Worm (Caenorhabditis elegans) whole organism, L1 larva: Measurements from ENCODE around the gene dpf-1.
A peak's percentile ranks its signal among the peaks of the same experiment; 100 is the strongest.

Experiments
- Y116A8C.19 ChIP-seq: sonication (generic microtip); optimal IDR thresholded peaks from 2 replicates; lab custom pipeline; 2016; ENCODE audit warnings: missing compliant biosample characterization, missing genetic modification characterization, borderline replicate concordance
- aha-1 ChIP-seq: fragments of 150-350 bp; optimal IDR thresholded peaks from 2 replicates; lab custom pipeline; 2014; ENCODE audit warnings: missing biosample characterization, missing genetic modification characterization
- alr-1 ChIP-seq: fragments of 200-800 bp; sonication (Bioruptor generic); optimal IDR thresholded peaks from 2 replicates; lab custom pipeline; 2018; ENCODE audit warnings: borderline replicate concordance, mild to moderate bottlenecking, missing genetic modification characterization, missing compliant biosample characterization
- aly-2 ChIP-seq: fragments of 150-350 bp; optimal IDR thresholded peaks from 2 replicates; lab custom pipeline; 2014; ENCODE audit warnings: missing biosample characterization, missing genetic modification characterization
- ceh-90 ChIP-seq: sonication (generic microtip); optimal IDR thresholded peaks from 2 replicates; lab custom pipeline; 2016; ENCODE audit warnings: missing genetic modification characterization, missing compliant biosample characterization
- ces-1 ChIP-seq: fragments of 150-350 bp; optimal IDR thresholded peaks from 2 replicates; lab custom pipeline; 2014; ENCODE audit warnings: missing biosample characterization, missing genetic modification reagents, missing genetic modification characterization
- efl-1 ChIP-seq, 4 experiments: fragments of 150-350 bp; optimal IDR thresholded peaks in 3 of 4; peaks in 1 of 4; 1 replicate in 1 of 4; 2 replicates in 3 of 4; lab custom pipeline; 2014; ENCODE audit warnings: missing biosample characterization in 2 of 4, missing genetic modification characterization in 2 of 4, missing genetic modification reagents in 2 of 4
- egl-27 ChIP-seq, 2 experiments: fragments of 150-350 bp in 1 of 2; sonication (generic microtip); optimal IDR thresholded peaks; 3 replicates each; lab custom pipeline; 2017 to 2018; ENCODE audit warnings: missing biosample characterization in 2 of 2, missing genetic modification characterization in 2 of 2, missing genetic modification reagents in 2 of 2
- elt-3 ChIP-seq, 6 experiments: fragments of 150-350 bp in 1 of 6; sonication (generic microtip); optimal IDR thresholded peaks; 2 replicates each; lab custom pipeline; 2017 to 2018; ENCODE audit warnings: missing biosample characterization in 6 of 6, missing genetic modification characterization in 6 of 6, inconsistent platforms in 1 of 6
- ets-5 ChIP-seq: fragments of 200-800 bp; sonication (Bioruptor generic); IDR thresholded peaks from 2 replicates; pipeline ENCODE4 v1.3.6; 2022; ENCODE audit warnings: missing genetic modification characterization, missing compliant biosample characterization
- fkh-4 ChIP-seq: sonication (generic microtip); optimal IDR thresholded peaks from 2 replicates; lab custom pipeline; 2016; ENCODE audit warnings: missing compliant biosample characterization, missing genetic modification characterization, borderline replicate concordance
- fkh-8 ChIP-seq: sonication (generic microtip); optimal IDR thresholded peaks from 2 replicates; lab custom pipeline; 2016; ENCODE audit warnings: mild to moderate bottlenecking, missing genetic modification characterization, missing compliant biosample characterization
- fos-1 ChIP-seq: fragments of 150-350 bp; optimal IDR thresholded peaks from 2 replicates; lab custom pipeline; 2014; ENCODE audit warnings: missing biosample characterization, missing genetic modification characterization
- grh-1 ChIP-seq: fragments of 200-800 bp; sonication (Bioruptor generic); IDR thresholded peaks from 2 replicates; pipeline ENCODE4 v1.3.6; 2022; ENCODE audit warnings: missing genetic modification reagents, missing genetic modification characterization, missing compliant biosample characterization
- irx-1 ChIP-seq: sonication (generic microtip); optimal IDR thresholded peaks from 2 replicates; lab custom pipeline; 2016; ENCODE audit warnings: missing genetic modification characterization, missing compliant biosample characterization
- lin-13 ChIP-seq: fragments of 150-350 bp; optimal IDR thresholded peaks from 2 replicates; lab custom pipeline; 2014; ENCODE audit warnings: missing biosample characterization, missing genetic modification reagents, missing genetic modification characterization
- lin-14 ChIP-seq: fragments of 200-800 bp; sonication (Bioruptor generic); optimal IDR thresholded peaks from 2 replicates; lab custom pipeline; 2018; ENCODE audit warnings: mild to moderate bottlenecking, missing genetic modification characterization, moderate library complexity, missing compliant biosample characterization
- lin-35 ChIP-seq, 2 experiments: fragments of 150-350 bp; optimal IDR thresholded peaks; 2 replicates each; lab custom pipeline; 2014; ENCODE audit warnings: missing biosample characterization in 2 of 2, missing genetic modification characterization in 2 of 2, missing genetic modification reagents in 2 of 2
- lsy-2 ChIP-seq, 2 experiments: fragments of 150-350 bp; optimal IDR thresholded peaks; 2 replicates each; lab custom pipeline; 2014; ENCODE audit warnings: missing biosample characterization in 2 of 2, missing genetic modification characterization in 2 of 2
- mab-9 ChIP-seq: fragments of 200-800 bp; sonication (Bioruptor generic); IDR thresholded peaks from 2 replicates; pipeline ENCODE4 v1.3.6; 2022; ENCODE audit warnings: missing genetic modification reagents, missing genetic modification characterization, missing compliant biosample characterization
- mef-2 ChIP-seq: fragments of 150-350 bp; optimal IDR thresholded peaks from 2 replicates; lab custom pipeline; 2014; ENCODE audit warnings: missing biosample characterization, missing genetic modification characterization
- mep-1 ChIP-seq: fragments of 150-350 bp; optimal IDR thresholded peaks from 2 replicates; lab custom pipeline; 2014; ENCODE audit warnings: missing biosample characterization, missing genetic modification characterization
- nhr-12 ChIP-seq: sonication (generic microtip); optimal IDR thresholded peaks from 2 replicates; lab custom pipeline; 2017; ENCODE audit warnings: missing biosample characterization, missing genetic modification characterization
- nhr-19 ChIP-seq: fragments of 200-800 bp; sonication (Bioruptor generic); conservative IDR thresholded peaks from 2 replicates; pipeline ENCODE4 v1.3.6; 2022; ENCODE audit warnings: missing genetic modification characterization, missing compliant biosample characterization
- nhr-20 ChIP-seq: sonication (generic microtip); optimal IDR thresholded peaks from 2 replicates; lab custom pipeline; 2016; ENCODE audit warnings: mild to moderate bottlenecking, missing genetic modification characterization, missing compliant biosample characterization
- nhr-237 ChIP-seq: fragments of 150-350 bp; optimal IDR thresholded peaks from 2 replicates; lab custom pipeline; 2014; ENCODE audit warnings: missing biosample characterization, missing genetic modification characterization
- nhr-28 ChIP-seq: fragments of 150-350 bp; optimal IDR thresholded peaks from 2 replicates; lab custom pipeline; 2014; ENCODE audit warnings: missing biosample characterization, missing genetic modification characterization
- nhr-47 ChIP-seq: sonication (generic microtip); optimal IDR thresholded peaks from 2 replicates; lab custom pipeline; 2016; ENCODE audit warnings: mild to moderate bottlenecking, missing genetic modification characterization, moderate library complexity, missing compliant biosample characterization
- nhr-71 ChIP-seq: sonication (generic microtip); optimal IDR thresholded peaks from 2 replicates; lab custom pipeline; 2016; ENCODE audit warnings: mild to moderate bottlenecking, missing genetic modification characterization, moderate library complexity, missing compliant biosample characterization
- nhr-76 ChIP-seq: sonication (generic microtip); optimal IDR thresholded peaks from 2 replicates; lab custom pipeline; 2017; ENCODE audit warnings: missing biosample characterization, missing genetic modification characterization
- nhr-77 ChIP-seq: fragments of 150-350 bp; optimal IDR thresholded peaks from 2 replicates; lab custom pipeline; 2014; ENCODE audit warnings: missing biosample characterization, missing genetic modification characterization
- nhr-84 ChIP-seq: sonication (generic microtip); optimal IDR thresholded peaks from 2 replicates; lab custom pipeline; 2017; ENCODE audit warnings: missing biosample characterization, missing genetic modification characterization
- nhr-85 ChIP-seq: sonication (generic microtip); peaks from one replicate; lab custom pipeline; 2016; ENCODE audit warnings: missing genetic modification characterization, inconsistent platforms, missing compliant biosample characterization
- nhr-90 ChIP-seq: sonication (generic microtip); optimal IDR thresholded peaks from 2 replicates; lab custom pipeline; 2016; ENCODE audit warnings: mild to moderate bottlenecking, missing genetic modification characterization, missing compliant biosample characterization; ENCODE audit not compliant: poor library complexity
- pag-3 ChIP-seq: sonication (generic microtip); optimal IDR thresholded peaks from 2 replicates; lab custom pipeline; 2017; ENCODE audit warnings: missing genetic modification characterization, mild to moderate bottlenecking, missing compliant biosample characterization, antibody characterized with exemption, borderline replicate concordance; ENCODE audit not compliant: insufficient read depth
- pax-3 ChIP-seq: fragments of 200-800 bp; sonication (Bioruptor generic); optimal IDR thresholded peaks from 2 replicates; lab custom pipeline; 2018; ENCODE audit warnings: mild to moderate bottlenecking, missing genetic modification characterization, moderate library complexity, missing compliant biosample characterization
- pqm-1 ChIP-seq: sonication (generic microtip); optimal IDR thresholded peaks from 3 replicates; lab custom pipeline; 2017; ENCODE audit warnings: missing biosample characterization, missing genetic modification characterization
- rnt-1 ChIP-seq: sonication (generic microtip); optimal IDR thresholded peaks from 2 replicates; lab custom pipeline; 2016; ENCODE audit warnings: mild to moderate bottlenecking, missing genetic modification characterization, moderate library complexity, missing compliant biosample characterization
- skn-1 ChIP-seq: fragments of 150-350 bp; optimal IDR thresholded peaks from 2 replicates; lab custom pipeline; 2014; ENCODE audit warnings: missing biosample characterization, missing genetic modification characterization
- snu-23 ChIP-seq: sonication (generic microtip); optimal IDR thresholded peaks from 2 replicates; lab custom pipeline; 2016; ENCODE audit warnings: missing genetic modification characterization, missing compliant biosample characterization
- sptf-1 ChIP-seq: fragments of 150-350 bp; optimal IDR thresholded peaks from 2 replicates; lab custom pipeline; 2014; ENCODE audit warnings: missing biosample characterization, missing genetic modification characterization
- sup-37 ChIP-seq: fragments of 200-800 bp; sonication (Bioruptor generic); optimal IDR thresholded peaks from 2 replicates; lab custom pipeline; 2018; ENCODE audit warnings: mild to moderate bottlenecking, missing genetic modification characterization, missing compliant biosample characterization
- swsn-7 ChIP-seq: sonication (generic microtip); optimal IDR thresholded peaks from 2 replicates; lab custom pipeline; 2016; ENCODE audit warnings: missing genetic modification characterization, missing compliant biosample characterization
- tbx-2 ChIP-seq: sonication (generic microtip); optimal IDR thresholded peaks from 2 replicates; lab custom pipeline; 2016; ENCODE audit warnings: missing genetic modification characterization, missing compliant biosample characterization
- unc-30 ChIP-seq: sonication (generic microtip); optimal IDR thresholded peaks from 2 replicates; lab custom pipeline; 2017; ENCODE audit warnings: missing biosample characterization, missing genetic modification characterization
- vab-15 ChIP-seq: sonication (generic microtip); optimal IDR thresholded peaks from 2 replicates; lab custom pipeline; 2017; ENCODE audit warnings: missing genotype, mild to moderate bottlenecking, missing genetic modification characterization, missing compliant biosample characterization
- xbp-1 ChIP-seq: sonication (generic microtip); optimal IDR thresholded peaks from 2 replicates; lab custom pipeline; 2016; ENCODE audit warnings: missing genetic modification characterization, missing compliant biosample characterization
- zag-1 ChIP-seq: fragments of 150-350 bp; optimal IDR thresholded peaks from 2 replicates; lab custom pipeline; 2014; ENCODE audit warnings: missing biosample characterization, missing genetic modification characterization
- ztf-11 ChIP-seq, 2 experiments: sonication (generic microtip); optimal IDR thresholded peaks; 2 replicates each; lab custom pipeline; 2016 to 2017; ENCODE audit warnings: missing genetic modification characterization in 2 of 2, missing biosample characterization in 1 of 2, missing compliant biosample characterization in 1 of 2
- ztf-4 ChIP-seq: fragments of 150-350 bp; optimal IDR thresholded peaks from 2 replicates; lab custom pipeline; 2014; ENCODE audit warnings: missing biosample characterization, missing genetic modification characterization

dpf-1 gene

DNA sequence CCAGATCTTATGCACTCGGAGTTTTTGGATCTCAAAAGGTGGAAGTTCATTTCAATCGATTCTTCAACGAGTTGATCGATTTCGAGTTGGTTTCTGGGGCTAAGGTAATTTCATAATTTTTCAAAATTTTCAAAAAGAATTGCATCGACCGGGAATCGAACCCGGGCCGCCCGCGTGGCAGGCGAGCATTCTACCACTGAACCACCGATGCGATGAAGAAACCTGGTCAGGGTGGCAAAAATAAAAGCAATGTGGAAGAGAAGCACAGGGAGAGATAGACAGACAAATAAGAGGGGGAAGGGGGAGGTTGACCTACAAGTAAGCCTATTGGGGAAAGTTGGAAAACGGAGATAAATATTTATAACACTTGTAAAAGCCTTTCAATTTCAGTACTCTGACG, 33.9 kb downstream of the dpf-1 start (continued):
- TF ChIP-seq sup-37 (GFP tag; lab: Kevin White, UChicago) (peak; percentile 11), tbx-2 (peak; percentile 16), nhr-19 (peak; percentile 57), nhr-71 (no peak), nhr-77 (tag; lab: Kevin White, UChicago) (peak; percentile 49), rnt-1 (peak; percentile 73), lin-35 (GFP tag; optimal IDR thresholded peaks at IDR 0.05; lab: Kevin White, UChicago) (peak; percentile 28 to 65), swsn-7 (tag; lab: Kevin White, UChicago) (peak; percentile 47), fkh-8 (tag; lab: Kevin White, UChicago) (no peak), vab-15 (tag; lab: Kevin White, UChicago) (no peak), snu-23 (peak; percentile 51), ztf-11 (tag; optimal IDR thresholded peaks at IDR 0.05; lab: Kevin White, UChicago) (peak in 1 of 2 experiments; percentile 4), ztf-4 (tag; lab: Kevin White, UChicago) (no peak), nhr-237 (no peak), egl-27 (tag; optimal IDR thresholded peaks at IDR 0.05; lab: Kevin White, UChicago) (no peak), alr-1 (tag; lab: Kevin White, UChicago) (no peak), elt-3 (tag; optimal IDR thresholded peaks at IDR 0.05; lab: Kevin White, UChicago) (no peak), nhr-84 (tag; lab: Kevin White, UChicago) (no peak), nhr-47 (tag; lab: Kevin White, UChicago) (peak; percentile 54), xbp-1 (tag; lab: Kevin White, UChicago) (peak; percentile 1), efl-1 (optimal IDR thresholded peaks at IDR 0.05; lab: Kevin White, UChicago) (peak in 1 of 2 experiments; percentile 46), efl-1 (GFP tag; optimal IDR thresholded peaks at IDR 0.05 in 1 of 2; lab: Kevin White, UChicago) (peak; percentile 29 to 93), irx-1 (no peak), mef-2 (tag; lab: Kevin White, UChicago) (no peak), ces-1 (GFP tag; lab: Kevin White, UChicago) (no peak), pqm-1 (tag; lab: Kevin White, UChicago) (no peak), nhr-12 (no peak), nhr-85 (tag; lab: Kevin White, UChicago) (peak; percentile 54), skn-1 (peak; percentile 41)

DNA sequence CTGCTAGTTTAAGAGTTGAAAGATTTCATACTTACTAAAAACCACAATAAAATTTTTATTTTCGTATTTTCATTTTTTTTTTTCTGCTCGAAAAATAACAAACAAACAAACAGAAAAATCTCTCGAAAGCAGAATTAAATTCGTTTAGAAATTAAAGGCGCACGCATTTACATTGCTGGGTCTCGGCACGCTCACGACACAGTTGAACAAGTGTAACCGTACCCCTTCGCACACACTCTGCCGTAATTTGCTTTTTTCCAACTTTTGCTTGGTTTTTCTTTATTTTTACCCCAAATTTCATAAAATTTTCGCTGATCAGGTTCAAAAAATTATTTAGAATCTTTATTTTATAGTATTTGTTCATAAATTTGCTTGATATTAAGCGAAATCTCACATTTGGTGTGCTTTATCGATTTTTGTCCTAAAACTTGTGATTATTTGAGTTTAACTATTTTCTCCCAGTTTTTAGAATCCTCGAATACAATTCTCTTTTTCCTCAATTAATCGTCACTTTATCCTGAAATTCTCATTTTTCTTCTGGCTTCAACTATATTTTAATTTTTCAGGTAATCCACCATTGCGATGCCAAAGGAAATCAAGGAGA, 40.6 kb downstream of the dpf-1 start, which contains the start of gene rpl-38:
TSS of gene rpl-38 (plus strand) at position 554 of the 604 bp plus-strand sequence.
- TF ChIP-seq nhr-76 (tag; lab: Kevin White, UChicago) (no peak), ets-5 (GFP tag; lab: Robert Waterston, UW) (no peak), nhr-90 (peak; percentile 80), pax-3 (tag; lab: Kevin White, UChicago) (no peak), pag-3 (tag; lab: Kevin White, UChicago) (no peak), unc-30 (tag; lab: Kevin White, UChicago) (no peak), lin-13 (peak; percentile 77), nhr-28 (tag; lab: Kevin White, UChicago) (no peak), aha-1 (tag; lab: Kevin White, UChicago) (peak; percentile 22), Y116A8C.19 (tag; lab: Kevin White, UChicago) (no peak), skn-1 (peak; percentile 76), swsn-7 (tag; lab: Kevin White, UChicago) (peak; percentile 83), nhr-47 (tag; lab: Kevin White, UChicago) (peak; percentile 87), sptf-1 (tag; lab: Kevin White, UChicago) (no peak), fos-1 (peak; percentile 68), irx-1 (peak; percentile 77), aly-2 (tag; lab: Kevin White, UChicago) (peak; percentile 66), fkh-4 (tag; lab: Kevin White, UChicago) (peak; percentile 45), zag-1 (tag; lab: Kevin White, UChicago) (no peak), mep-1 (peak; percentile 91), ces-1 (GFP tag; lab: Kevin White, UChicago) (peak; percentile 17), mef-2 (tag; lab: Kevin White, UChicago) (no peak), lsy-2 (tag; optimal IDR thresholded peaks at IDR 0.05; lab: Kevin White, UChicago) (peak; percentile 99), nhr-12 (no peak), nhr-20 (tag; lab: Kevin White, UChicago) (peak; percentile 86), ceh-90 (tag; lab: Kevin White, UChicago) (no peak), elt-3 (tag; optimal IDR thresholded peaks at IDR 0.05; lab: Kevin White, UChicago) (peak in 3 of 6 experiments; percentile 55 to 68 (median 57)), mab-9 (GFP tag; lab: Robert Waterston, UW) (no peak), vab-15 (tag; lab: Kevin White, UChicago) (peak; percentile 22), grh-1 (GFP tag; lab: Robert Waterston, UW) (peak; percentile 64), xbp-1 (tag; lab: Kevin White, UChicago) (peak; percentile 78), lin-14 (peak; percentile 80)
